Fruit fly (Drosophila melanogaster) whole organism, prepupa: ENCODE measurements around the gene CrebB.

ENCODE experiments used
- CG10631 ChIP-seq: fragments of 200-800 bp; sonication (Bioruptor generic); optimal IDR thresholded peaks from 2 replicates; lab custom pipeline; 2016; ENCODE audit warnings: missing biosample characterization, missing genetic modification characterization
- CG10669 ChIP-seq: fragments of 200-800 bp; sonication (Bioruptor generic); optimal IDR thresholded peaks from 3 replicates; lab custom pipeline; 2018; ENCODE audit warnings: missing biosample characterization, mild to moderate bottlenecking, missing genetic modification characterization, moderate library complexity
- CG11294 ChIP-seq: fragments of 200-800 bp; sonication (Bioruptor generic); IDR thresholded peaks from 2 replicates; pipeline ENCODE4 v1.3.6; 2022; ENCODE audit warnings: missing biosample characterization, missing genetic modification characterization
- CG3032 ChIP-seq: fragments of 200-800 bp; optimal IDR thresholded peaks from 2 replicates; lab custom pipeline; 2019; ENCODE audit warnings: missing biosample characterization, mild to moderate bottlenecking, missing genetic modification characterization, moderate library complexity
- CG31627 ChIP-seq: fragments of 200-800 bp; sonication (Bioruptor generic); optimal IDR thresholded peaks from 3 replicates; lab custom pipeline; 2016; ENCODE audit warnings: missing biosample characterization, missing genetic modification characterization
- CG32006 ChIP-seq: fragments of 200-800 bp; sonication (Bioruptor generic); optimal IDR thresholded peaks from 3 replicates; lab custom pipeline; 2017; ENCODE audit warnings: missing biosample characterization, mild to moderate bottlenecking, missing genetic modification characterization
- CG3919 ChIP-seq: fragments of 200-800 bp; sonication (Bioruptor generic); optimal IDR thresholded peaks from 3 replicates; lab custom pipeline; 2016; ENCODE audit warnings: missing biosample characterization, missing genetic modification characterization
- CG4318 ChIP-seq: fragments of 200-800 bp; sonication (Bioruptor generic); optimal IDR thresholded peaks from 3 replicates; lab custom pipeline; 2017; ENCODE audit warnings: missing biosample characterization, mild to moderate bottlenecking, missing genetic modification characterization
- CG6792 ChIP-seq: fragments of 200-800 bp; sonication (Bioruptor generic); optimal IDR thresholded peaks from 3 replicates; lab custom pipeline; 2016; ENCODE audit warnings: missing biosample characterization, missing genetic modification characterization
- CG6808 ChIP-seq: fragments of 200-800 bp; sonication (Bioruptor generic); optimal IDR thresholded peaks from 3 replicates; lab custom pipeline; 2017; ENCODE audit warnings: missing biosample characterization, missing genetic modification characterization, mild to moderate bottlenecking, moderate library complexity, missing genetic modification reagents
- CG6854 ChIP-seq: fragments of 200-800 bp; sonication (Bioruptor generic); optimal IDR thresholded peaks from 2 replicates; lab custom pipeline; 2017; ENCODE audit warnings: missing biosample characterization, mild to moderate bottlenecking, missing genetic modification characterization
- CG7368 ChIP-seq: fragments of 200-800 bp; sonication (Bioruptor generic); optimal IDR thresholded peaks from 3 replicates; lab custom pipeline; 2016; ENCODE audit warnings: missing biosample characterization, missing genetic modification characterization
- CG8319 ChIP-seq: fragments of 200-800 bp; sonication (Bioruptor generic); optimal IDR thresholded peaks from 3 replicates; lab custom pipeline; 2016; ENCODE audit warnings: missing biosample characterization, missing genetic modification characterization
- CG8632 ChIP-seq: fragments of 200-800 bp; sonication (Bioruptor generic); optimal IDR thresholded peaks from 3 replicates; lab custom pipeline; 2016; ENCODE audit warnings: missing biosample characterization, missing genetic modification characterization
- Eip78C ChIP-seq: fragments of 200-800 bp; sonication (Bioruptor generic); peaks from one replicate; lab custom pipeline; 2016; ENCODE audit warnings: missing biosample characterization, missing genetic modification characterization
- Eip93F ChIP-seq: fragments of 200-800 bp; sonication (Bioruptor generic); optimal IDR thresholded peaks from 2 replicates; lab custom pipeline; 2016; ENCODE audit warnings: missing biosample characterization, mild to moderate bottlenecking, missing genetic modification characterization
- Gug ChIP-seq: fragments of 200-800 bp; sonication (Bioruptor generic); IDR thresholded peaks from 2 replicates; pipeline ENCODE4 v1.3.6; 2022; ENCODE audit warnings: missing biosample characterization, missing genetic modification characterization
- Hr38 ChIP-seq: sonication (Bioruptor generic); optimal IDR thresholded peaks from 2 replicates; lab custom pipeline; 2016; ENCODE audit warnings: missing biosample characterization, missing genetic modification characterization
- Lpt ChIP-seq: fragments of 200-800 bp; sonication (Bioruptor generic); optimal IDR thresholded peaks from 3 replicates; lab custom pipeline; 2016; ENCODE audit warnings: missing biosample characterization, missing genetic modification characterization
- Met ChIP-seq: fragments of 200-800 bp; sonication (Bioruptor generic); optimal IDR thresholded peaks from 3 replicates; lab custom pipeline; 2016; ENCODE audit warnings: missing biosample characterization, missing genetic modification characterization
- OdsH ChIP-seq: fragments of 200-800 bp; sonication (Bioruptor generic); optimal IDR thresholded peaks from 3 replicates; lab custom pipeline; 2016; ENCODE audit warnings: missing biosample characterization, missing genetic modification characterization
- Sox102F ChIP-seq: fragments of 200-800 bp; sonication (Bioruptor generic); optimal IDR thresholded peaks from 2 replicates; lab custom pipeline; 2016; ENCODE audit warnings: missing biosample characterization, mild to moderate bottlenecking, missing genetic modification characterization
- Sox14 ChIP-seq: fragments of 200-800 bp; sonication (Bioruptor generic); optimal IDR thresholded peaks from 3 replicates; lab custom pipeline; 2016; ENCODE audit warnings: missing biosample characterization, missing genetic modification characterization
- achi ChIP-seq: fragments of 200-800 bp; sonication (Bioruptor generic); optimal IDR thresholded peaks from 3 replicates; lab custom pipeline; 2016; ENCODE audit warnings: missing biosample characterization, missing genetic modification characterization
- cyc ChIP-seq: fragments of 200-800 bp; sonication (Bioruptor generic); optimal IDR thresholded peaks from 3 replicates; lab custom pipeline; 2016; ENCODE audit warnings: missing biosample characterization, missing genetic modification characterization
- dac ChIP-seq: fragments of 200-800 bp; sonication (Bioruptor generic); optimal IDR thresholded peaks from 2 replicates; lab custom pipeline; 2017; ENCODE audit warnings: missing biosample characterization, mild to moderate bottlenecking, missing genetic modification characterization
- dsx ChIP-seq: fragments of 200-800 bp; optimal IDR thresholded peaks from 3 replicates; lab custom pipeline; 2019; ENCODE audit warnings: missing biosample characterization, mild to moderate bottlenecking, missing genetic modification characterization, moderate library complexity; ENCODE audit not compliant: poor library complexity, severe bottlenecking
- fd59A ChIP-seq: fragments of 200-800 bp; sonication (Bioruptor generic); optimal IDR thresholded peaks from 2 replicates; lab custom pipeline; 2017; ENCODE audit warnings: missing biosample characterization, mild to moderate bottlenecking, missing genetic modification characterization, missing genetic modification reagents
- fd85E ChIP-seq: fragments of 200-800 bp; sonication (Bioruptor generic); optimal IDR thresholded peaks from 3 replicates; lab custom pipeline; 2016; ENCODE audit warnings: missing biosample characterization, missing genetic modification characterization
- fkh ChIP-seq: fragments of 200-800 bp; sonication (Bioruptor generic); optimal IDR thresholded peaks from 3 replicates; lab custom pipeline; 2017; ENCODE audit warnings: missing biosample characterization, mild to moderate bottlenecking, missing genetic modification characterization, moderate library complexity
- net ChIP-seq: fragments of 200-800 bp; sonication (Bioruptor generic); optimal IDR thresholded peaks from 3 replicates; lab custom pipeline; 2016; ENCODE audit warnings: missing biosample characterization, missing genetic modification characterization
- salr ChIP-seq, 2 experiments: fragments of 200-800 bp; sonication (Bioruptor generic); optimal IDR thresholded peaks; 3 replicates each; lab custom pipeline; 2016 to 2018; ENCODE audit warnings: missing biosample characterization in 2 of 2, missing genetic modification characterization in 2 of 2, mild to moderate bottlenecking in 1 of 2
- svp ChIP-seq: fragments of 200-800 bp; sonication (Bioruptor generic); peaks from one replicate; lab custom pipeline; 2016; ENCODE audit warnings: missing biosample characterization, missing genetic modification characterization
- topi ChIP-seq: fragments of 200-800 bp; sonication (Bioruptor generic); optimal IDR thresholded peaks from 3 replicates; lab custom pipeline; 2016; ENCODE audit warnings: missing biosample characterization, missing genetic modification characterization
- vri ChIP-seq: fragments of 200-800 bp; sonication (Bioruptor generic); optimal IDR thresholded peaks from 3 replicates; lab custom pipeline; 2016; ENCODE audit warnings: missing biosample characterization, mild to moderate bottlenecking, missing genetic modification characterization

The CrebB gene

dm6 chrX:18319912-18320520 lies 46.1 kb upstream of the CrebB start (continued):
- TF ChIP-seq CG6854 (GFP tag; lab: Kevin White, UChicago) (no peak), net (GFP tag; lab: Kevin White, UChicago) (no peak), CG3032 (no peak), Sox102F (GFP tag; lab: Kevin White, UChicago) (peak; percentile 42), CG11294 (GFP tag; lab: Robert Waterston, UW) (no peak), CG8632 (GFP tag; lab: Kevin White, UChicago) (no peak), Sox14 (peak; percentile 54), CG6792 (GFP tag; lab: Kevin White, UChicago) (no peak), vri (GFP tag; lab: Kevin White, UChicago) (no peak), salr (GFP tag; optimal IDR thresholded peaks at IDR 0.05; lab: Kevin White, UChicago) (peak in 1 of 2 experiments; percentile 42), fd59A (no peak), Met (GFP tag; lab: Kevin White, UChicago) (peak; percentile 33), fd85E (GFP tag; lab: Kevin White, UChicago) (no peak), CG6808 (GFP tag; lab: Kevin White, UChicago) (no peak), CG7368 (GFP tag; lab: Kevin White, UChicago) (no peak)

dm6 chrX:18320825-18321224 lies 45.3 kb upstream of the CrebB start, which contains the start of gene CG6023:
CG6023 (minus strand) TSS chrX:18321193.
- TF ChIP-seq achi (GFP tag; lab: Kevin White, UChicago) = no peak
- TF ChIP-seq fkh (GFP tag; lab: Kevin White, UChicago) = peak; percentile 61

- TF ChIP-seq CG6808 (GFP tag; lab: Kevin White, UChicago) (no peak), CG10631 (GFP tag; lab: Kevin White, UChicago) (peak; percentile 17)
- TF ChIP-seq, all 60 proteins: peak for 1
These were observed 44.8 kb upstream of the CrebB start for dm6 chrX:18321358-18321757.

- peak; percentile 4 for TF ChIP-seq CG10669 (GFP tag; lab: Kevin White, UChicago)
- peak; percentile 18 for TF ChIP-seq CG32006
- TF ChIP-seq dsx (GFP tag; lab: Kevin White, UChicago) = peak; percentile 4
- TF ChIP-seq svp (GFP tag; lab: Kevin White, UChicago) = peak; percentile 72
- TF ChIP-seq Eip93F (GFP tag; lab: Kevin White, UChicago) = no peak
- peak; percentile 63 for TF ChIP-seq Eip78C
- no peak for TF ChIP-seq Sox102F (GFP tag; lab: Kevin White, UChicago)
- no peak for TF ChIP-seq CG8319 (GFP tag; lab: Kevin White, UChicago)
These were observed 25.1 kb upstream of the CrebB start for dm6 chrX:18341014-18341413.

- no peak for TF ChIP-seq Gug (GFP tag; lab: Robert Waterston, UW)
- no peak for TF ChIP-seq CG32006
- TF ChIP-seq, all 60 proteins: peak for 0
These were observed 18.5 kb upstream of the CrebB start for dm6 chrX:18347641-18348040.

dm6 chrX:18350609-18351008 lies 15.5 kb upstream of the CrebB start:
- TF ChIP-seq CG3919 (GFP tag; lab: Kevin White, UChicago) (no peak), vri (GFP tag; lab: Kevin White, UChicago) (no peak), OdsH (GFP tag; lab: Kevin White, UChicago) (no peak), dac (GFP tag; lab: Kevin White, UChicago) (no peak), Eip93F (GFP tag; lab: Kevin White, UChicago) (no peak), Lpt (GFP tag; lab: Kevin White, UChicago) (no peak), topi (no peak), cyc (GFP tag; lab: Kevin White, UChicago) (no peak), Hr38 (GFP tag; lab: Kevin White, UChicago) (no peak), CG31627 (no peak), CG4318 (GFP tag; lab: Kevin White, UChicago) (no peak)
- TF ChIP-seq, all 60 proteins: peak for 0
